Worm (Caenorhabditis elegans): ENCODE data around the gene prkl-1.
A peak's percentile ranks its signal among the peaks of the same experiment; 100 is the strongest.

Gene prkl-1

DNA sequence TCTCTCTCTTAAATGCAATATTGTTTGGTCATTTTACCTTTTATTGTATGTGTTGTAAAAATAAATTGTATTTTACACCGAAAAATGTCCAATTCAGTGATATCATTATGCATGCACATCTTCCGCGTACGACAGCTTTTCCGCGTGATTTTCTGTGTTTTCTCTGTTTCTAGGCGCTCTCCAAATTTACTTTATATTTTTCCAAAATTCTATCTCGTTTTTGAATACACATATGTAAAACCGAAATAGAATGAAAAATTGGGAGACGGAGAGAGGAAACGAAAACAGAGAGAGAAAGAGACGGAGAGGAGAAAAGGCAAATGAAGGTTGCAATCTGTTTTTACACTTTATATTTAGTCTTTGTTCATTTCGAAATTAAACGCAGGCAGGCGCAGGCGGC is 29.8 kb upstream of the prkl-1 start (continued):
- TF ChIP-seq dmd-6 (GFP tag; IDR thresholded peaks at IDR 0.05) (peak; percentile 21; the same call in 1 of the 2 replicates), zfp-3 (GFP tag; conservative IDR thresholded peaks at IDR 0.05) (no peak), hlh-11 (tag; optimal IDR thresholded peaks at IDR 0.05) (peak; percentile 49), nhr-25 (tag; optimal IDR thresholded peaks at IDR 0.05; ENCODE audit: borderline replicate concordance, insufficient read depth) (no peak), set-16 (GFP tag; IDR thresholded peaks at IDR 0.05) (no peak)

DNA sequence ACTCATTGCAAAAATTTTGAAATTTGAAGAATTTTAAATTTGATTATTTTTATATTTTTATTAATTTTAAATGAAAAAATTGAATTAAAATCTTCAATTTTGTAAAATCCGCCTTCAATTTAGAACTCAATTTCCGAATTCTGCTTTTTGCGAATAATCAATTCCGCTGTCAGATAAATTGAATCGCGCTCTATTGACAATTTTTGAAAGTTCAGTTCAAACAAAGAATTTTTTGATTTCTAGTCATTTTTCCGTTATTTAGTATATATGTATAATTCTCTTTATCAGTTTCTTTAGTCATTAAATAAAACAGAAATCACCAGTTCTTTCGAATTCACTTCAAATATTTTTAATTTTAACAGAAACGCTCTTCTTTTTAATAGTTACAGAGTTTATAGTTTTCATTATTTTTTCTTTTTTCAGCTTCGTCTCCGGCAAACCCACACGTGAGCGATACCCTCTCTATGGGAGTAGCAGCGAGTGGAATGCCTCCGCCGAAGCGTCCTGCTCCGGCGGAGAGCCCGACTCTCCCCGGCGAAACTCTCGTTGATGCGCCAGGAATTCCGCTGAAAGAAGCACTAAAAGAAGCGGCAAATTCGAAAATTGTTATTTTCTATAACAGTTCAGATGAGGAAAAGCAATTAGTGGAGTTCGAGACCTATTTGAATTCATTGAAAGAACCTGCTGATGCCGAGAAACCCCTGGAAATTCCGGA is 26.2 kb upstream of the prkl-1 start:
- TF ChIP-seq ces-1 (GFP tag; optimal IDR thresholded peaks at IDR 0.05) (no peak), dpl-1 (GFP tag; optimal IDR thresholded peaks at IDR 0.05) (peak; percentile 6), dve-1 (tag; optimal IDR thresholded peaks at IDR 0.05; ENCODE audit: insufficient read depth) (no peak), nhr-77 (tag; optimal IDR thresholded peaks at IDR 0.05) (peak; percentile 34), nhr-76 (tag; optimal IDR thresholded peaks at IDR 0.05) (no peak), nhr-11 (tag; optimal IDR thresholded peaks at IDR 0.05) (no peak), set-16 (GFP tag; IDR thresholded peaks at IDR 0.05) (peak; percentile 77), ama-1 (optimal IDR thresholded peaks at IDR 0.05) (no peak), spr-3 (GFP tag; optimal IDR thresholded peaks at IDR 0.05) (no peak), nhr-28 (tag; optimal IDR thresholded peaks at IDR 0.05) (peak; percentile 12), lin-38 (GFP tag; IDR thresholded peaks at IDR 0.05) (peak; percentile 51)

DNA sequence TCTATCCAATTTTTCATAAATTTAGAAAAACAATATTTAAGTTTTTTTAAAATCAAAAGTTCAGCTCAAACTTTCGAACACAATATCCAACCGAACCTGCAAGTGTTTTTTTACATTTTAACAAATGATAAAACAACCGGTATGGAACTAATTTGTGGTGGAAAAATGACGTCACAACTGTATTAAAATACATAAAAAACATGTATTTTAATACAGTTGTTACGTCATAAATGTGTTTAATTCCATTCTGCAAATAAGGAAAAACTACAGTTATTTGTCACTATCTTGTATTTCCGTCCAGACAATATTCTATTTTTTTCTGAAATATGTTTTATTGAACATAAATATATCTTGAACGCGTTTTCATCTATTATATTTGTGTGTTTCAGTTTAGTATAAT is 25.5 kb upstream of the prkl-1 start:
- TF ChIP-seq tag-97 (GFP tag; IDR thresholded peaks at IDR 0.05) (no peak), pqm-1 (tag; optimal IDR thresholded peaks at IDR 0.05) (no peak), ZK546.5 (tag; optimal IDR thresholded peaks at IDR 0.05) (no peak), dmd-6 (GFP tag; IDR thresholded peaks at IDR 0.05) (no peak), nhr-6 (tag; optimal IDR thresholded peaks at IDR 0.05) (no peak), nhr-77 (tag; optimal IDR thresholded peaks at IDR 0.05) (no peak), lsy-2 (tag; optimal IDR thresholded peaks at IDR 0.05) (no peak), F37D6.2 (tag; optimal IDR thresholded peaks at IDR 0.05) (no peak)

ce11 chrIV:7011728-7012127 is 25.0 kb upstream of the prkl-1 start, which contains the start of gene trxr-1:
Gene trxr-1, plus strand, starts transcription at chrIV:7011954.
- TF ChIP-seq hlh-30 (tag; optimal IDR thresholded peaks at IDR 0.05; ENCODE audit: insufficient read depth) = peak; percentile 69
- TF ChIP-seq D1046.2 (GFP tag; IDR thresholded peaks at IDR 0.05) = no peak
- peak; percentile 66 for TF ChIP-seq mxl-3 (GFP tag; optimal IDR thresholded peaks at IDR 0.05)

DNA sequence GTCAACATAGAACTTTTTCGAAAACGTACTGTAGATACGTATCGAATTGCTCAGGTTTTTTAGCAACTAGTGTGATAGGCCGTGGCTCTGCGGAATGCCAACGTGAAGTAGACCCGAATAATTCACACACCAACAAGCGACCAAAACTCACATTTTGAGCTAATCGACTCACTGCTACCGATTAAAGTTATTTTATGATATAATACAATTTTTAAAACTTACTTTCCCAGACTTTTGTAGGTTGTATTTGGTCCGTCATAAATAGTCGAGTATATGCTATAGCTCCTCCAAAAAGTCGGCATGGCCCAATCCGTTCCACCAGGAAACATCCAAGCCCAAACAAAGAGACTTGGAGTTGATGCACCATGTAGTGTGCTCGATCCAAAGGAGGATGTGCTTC is 24.1 kb upstream of the prkl-1 start, which contains the start of gene C25A8.1:
Gene C25A8.1 (plus strand): TSS at position 301 of the 400 bp plus-strand sequence.
- no peak for TF ChIP-seq F44E2.7 (GFP tag; IDR thresholded peaks at IDR 0.05)
- no peak for TF ChIP-seq lin-38 (GFP tag; IDR thresholded peaks at IDR 0.05)
- TF ChIP-seq nhr-11 (tag; optimal IDR thresholded peaks at IDR 0.05) = no peak
- no peak for TF ChIP-seq tag-97 (GFP tag; IDR thresholded peaks at IDR 0.05)
- no peak for TF ChIP-seq sdz-12 (GFP tag; optimal IDR thresholded peaks at IDR 0.05)
- TF ChIP-seq saeg-2 (GFP tag; IDR thresholded peaks at IDR 0.05) = no peak
- TF ChIP-seq nhr-77 (tag; optimal IDR thresholded peaks at IDR 0.05) = no peak
- TF ChIP-seq spr-1 (tag; optimal IDR thresholded peaks at IDR 0.05) = no peak
- no peak for TF ChIP-seq spr-3 (GFP tag; optimal IDR thresholded peaks at IDR 0.05)
- TF ChIP-seq zfp-3 (GFP tag; conservative IDR thresholded peaks at IDR 0.05) = no peak
- TF ChIP-seq mdt-29 (GFP tag; IDR thresholded peaks at IDR 0.05) = no peak
- no peak for TF ChIP-seq gei-8 (GFP tag; optimal IDR thresholded peaks at IDR 0.05)

- no peak for TF ChIP-seq ztf-7 (tag; optimal IDR thresholded peaks at IDR 0.05)
- peak; percentile 68 for TF ChIP-seq set-16 (GFP tag; IDR thresholded peaks at IDR 0.05)
Measured at ce11 chrIV:7010195-7010594, 23.5 kb upstream of the prkl-1 start.
